Fruit fly (Drosophila melanogaster) whole organism, adult: ENCODE data around the gene CalpC.

Experiments used
- CG11617 ChIP-seq: fragments of 200-800 bp; sonication (Bioruptor generic); optimal IDR thresholded peaks from 2 replicates; lab custom pipeline; 2017; ENCODE audit warnings: mild to moderate bottlenecking, missing biosample characterization, missing genetic modification reagents, missing genetic modification characterization
- CG12768 ChIP-seq: fragments of 200-800 bp; sonication (Bioruptor generic); optimal IDR thresholded peaks from 2 replicates; lab custom pipeline; 2017; ENCODE audit warnings: missing biosample characterization, missing genetic modification characterization, mild to moderate bottlenecking, moderate library complexity, missing genetic modification reagents
- CG14711 ChIP-seq: fragments of 200-800 bp; sonication (Bioruptor generic); optimal IDR thresholded peaks from 2 replicates; lab custom pipeline; 2018; ENCODE audit warnings: missing biosample characterization, mild to moderate bottlenecking, missing genetic modification characterization, moderate library complexity
- CG1620 ChIP-seq: fragments of 200-800 bp; sonication (Bioruptor generic); optimal IDR thresholded peaks from 2 replicates; lab custom pipeline; 2016; ENCODE audit warnings: missing biosample characterization, missing genetic modification characterization
- CG33017 ChIP-seq: fragments of 200-800 bp; sonication (Bioruptor generic); optimal IDR thresholded peaks from 2 replicates; lab custom pipeline; 2018; ENCODE audit warnings: missing biosample characterization, mild to moderate bottlenecking, missing genetic modification characterization, moderate library complexity
- CG5204 ChIP-seq: fragments of 200-800 bp; sonication (Bioruptor generic); optimal IDR thresholded peaks from 2 replicates; lab custom pipeline; 2016; ENCODE audit warnings: missing biosample characterization, missing genetic modification characterization
- CG7045 ChIP-seq: fragments of 200-800 bp; sonication (Bioruptor generic); optimal IDR thresholded peaks from 2 replicates; lab custom pipeline; 2017; ENCODE audit warnings: missing biosample characterization, mild to moderate bottlenecking, missing genetic modification characterization
- CG7101 ChIP-seq: fragments of 200-800 bp; sonication (Bioruptor generic); optimal IDR thresholded peaks from 2 replicates; lab custom pipeline; 2018; ENCODE audit warnings: missing biosample characterization, mild to moderate bottlenecking, missing genetic modification characterization, moderate library complexity
- Clk ChIP-seq: fragments of 200-800 bp; sonication (Bioruptor generic); optimal IDR thresholded peaks from 2 replicates; lab custom pipeline; 2017; ENCODE audit warnings: missing biosample characterization, missing genetic modification characterization
- Crg-1 ChIP-seq: fragments of 200-800 bp; sonication (Bioruptor generic); optimal IDR thresholded peaks from 2 replicates; lab custom pipeline; 2016; ENCODE audit warnings: missing biosample characterization, missing genetic modification characterization
- Hr96 ChIP-seq: fragments of 200-800 bp; sonication (Bioruptor generic); optimal IDR thresholded peaks from 2 replicates; lab custom pipeline; 2016; ENCODE audit warnings: missing biosample characterization, missing genetic modification characterization
- Mnt ChIP-seq: fragments of 200-800 bp; sonication (Bioruptor generic); optimal IDR thresholded peaks from 2 replicates; lab custom pipeline; 2016; ENCODE audit warnings: missing biosample characterization, mild to moderate bottlenecking, missing genetic modification characterization
- bab1 ChIP-seq: fragments of 200-800 bp; sonication (Bioruptor generic); optimal IDR thresholded peaks from 3 replicates; lab custom pipeline; 2019; ENCODE audit warnings: missing biosample characterization, mild to moderate bottlenecking, missing genetic modification characterization, moderate library complexity
- cic ChIP-seq: fragments of 200-800 bp; sonication (Bioruptor generic); optimal IDR thresholded peaks from 2 replicates; lab custom pipeline; 2017; ENCODE audit warnings: missing biosample characterization, mild to moderate bottlenecking, missing genetic modification characterization, moderate library complexity
- cnc ChIP-seq, 2 experiments: fragments of >200 bp; optimal IDR thresholded peaks; 2 replicates each; lab custom pipeline; 2017
- kay ChIP-seq: fragments of 200-800 bp; sonication (Bioruptor generic); peaks from one replicate; lab custom pipeline; 2016; ENCODE audit warnings: missing biosample characterization, missing genetic modification characterization, borderline replicate concordance
- ovo ChIP-seq: fragments of 200-800 bp; sonication (Bioruptor generic); optimal IDR thresholded peaks from 2 replicates; lab custom pipeline; 2016; ENCODE audit warnings: missing biosample characterization, missing genetic modification characterization
- pad ChIP-seq: fragments of 200-800 bp; sonication (Bioruptor generic); optimal IDR thresholded peaks from 3 replicates; lab custom pipeline; 2017; ENCODE audit warnings: missing biosample characterization, missing genetic modification characterization, mild to moderate bottlenecking, moderate library complexity, missing genetic modification reagents
- tj ChIP-seq: fragments of 200-800 bp; sonication (Bioruptor generic); optimal IDR thresholded peaks from 3 replicates; lab custom pipeline; 2017; ENCODE audit warnings: missing biosample characterization, mild to moderate bottlenecking, missing genetic modification characterization, moderate library complexity
- toe ChIP-seq: fragments of 200-800 bp; sonication (Bioruptor generic); optimal IDR thresholded peaks from 2 replicates; lab custom pipeline; 2016; ENCODE audit warnings: missing biosample characterization, missing genetic modification characterization

CalpC gene

DNA sequence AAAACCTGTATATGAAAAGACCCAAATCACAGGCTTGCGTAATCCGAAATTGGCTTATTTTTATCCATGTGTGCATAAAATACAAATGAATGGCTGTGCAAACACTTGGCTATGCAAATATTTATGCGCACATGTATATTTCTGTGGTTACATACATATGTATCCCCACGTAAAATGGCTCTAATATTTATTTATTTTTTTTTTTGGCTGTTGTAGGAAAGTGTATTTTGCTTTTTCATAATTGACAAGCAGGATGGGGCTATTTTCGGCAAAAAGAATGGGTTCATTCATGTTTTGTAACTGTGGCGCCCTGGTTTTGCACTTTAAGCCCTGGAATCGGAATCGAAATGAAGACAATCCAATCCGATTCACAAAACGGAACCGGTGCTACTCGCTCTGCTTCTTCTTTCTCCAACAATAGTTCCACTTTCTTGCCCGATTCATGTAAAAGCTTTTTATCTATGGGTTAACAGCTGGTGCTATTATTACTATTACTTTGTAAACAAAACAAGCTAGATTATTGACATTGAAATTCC, 9.6 kb downstream of the CalpC start:
- TF ChIP-seq cic (GFP tag; lab: Kevin White, UChicago): peak; percentile 28
- peak; percentile 86 for TF ChIP-seq CG7101 (tag; lab: Kevin White, UChicago)
- peak; percentile 47 for TF ChIP-seq kay (GFP tag; lab: Kevin White, UChicago)
- TF ChIP-seq Mnt: peak; percentile 89
- TF ChIP-seq toe (GFP tag; lab: Kevin White, UChicago): peak; percentile 51
- TF ChIP-seq tj (GFP tag; lab: Kevin White, UChicago): peak; percentile 75
- peak; percentile 70 for TF ChIP-seq ovo (GFP tag; lab: Kevin White, UChicago)
- peak; percentile 70 for TF ChIP-seq CG5204 (GFP tag; lab: Kevin White, UChicago)
- TF ChIP-seq bab1 (GFP tag; lab: Kevin White, UChicago): peak; percentile 62
- TF ChIP-seq cnc (optimal IDR thresholded peaks at IDR 0.05; lab: Kevin White, UChicago): no peak
- TF ChIP-seq CG11617 (GFP tag; lab: Kevin White, UChicago): peak; percentile 89
- TF ChIP-seq CG7045 (GFP tag; lab: Kevin White, UChicago): peak; percentile 58
- peak; percentile 75 for TF ChIP-seq CG14711 (tag; lab: Kevin White, UChicago)
- no peak for TF ChIP-seq Hr96 (GFP tag; lab: Kevin White, UChicago)
- peak; percentile 57 for TF ChIP-seq CG1620
- peak; percentile 79 for TF ChIP-seq Crg-1 (GFP tag; lab: Kevin White, UChicago)
- TF ChIP-seq CG12768 (GFP tag; lab: Kevin White, UChicago): peak; percentile 65
- peak; percentile 53 for TF ChIP-seq pad (GFP tag; lab: Kevin White, UChicago)
- TF ChIP-seq CG33017: peak; percentile 64
- TF ChIP-seq Clk (GFP tag; lab: Kevin White, UChicago): no peak

DNA sequence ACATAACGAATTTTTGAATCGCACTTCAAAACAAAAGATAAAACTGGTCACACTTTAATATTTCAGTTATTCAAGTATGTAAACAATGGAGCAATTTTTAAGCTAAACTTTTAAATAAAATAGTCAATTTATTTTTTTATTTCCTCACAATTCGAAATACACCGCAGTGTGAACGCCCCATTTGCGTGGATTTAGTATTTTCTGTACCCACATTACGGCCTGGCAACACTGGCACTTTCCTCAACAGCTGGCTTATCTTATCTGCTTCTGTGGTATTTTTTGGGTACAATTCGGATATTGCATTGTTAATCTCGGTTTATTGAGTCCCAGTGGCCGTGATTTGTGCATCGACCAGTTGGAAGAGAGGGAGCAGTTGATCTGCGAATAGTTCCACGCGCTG, 24.5 kb downstream of the CalpC start, which contains the start of gene sl:
sl (plus strand) TSS at position 254 of the 400 bp plus-strand sequence.
- TF ChIP-seq CG14711 (tag; lab: Kevin White, UChicago): peak; percentile 67
- TF ChIP-seq CG7101 (tag; lab: Kevin White, UChicago): no peak

DNA sequence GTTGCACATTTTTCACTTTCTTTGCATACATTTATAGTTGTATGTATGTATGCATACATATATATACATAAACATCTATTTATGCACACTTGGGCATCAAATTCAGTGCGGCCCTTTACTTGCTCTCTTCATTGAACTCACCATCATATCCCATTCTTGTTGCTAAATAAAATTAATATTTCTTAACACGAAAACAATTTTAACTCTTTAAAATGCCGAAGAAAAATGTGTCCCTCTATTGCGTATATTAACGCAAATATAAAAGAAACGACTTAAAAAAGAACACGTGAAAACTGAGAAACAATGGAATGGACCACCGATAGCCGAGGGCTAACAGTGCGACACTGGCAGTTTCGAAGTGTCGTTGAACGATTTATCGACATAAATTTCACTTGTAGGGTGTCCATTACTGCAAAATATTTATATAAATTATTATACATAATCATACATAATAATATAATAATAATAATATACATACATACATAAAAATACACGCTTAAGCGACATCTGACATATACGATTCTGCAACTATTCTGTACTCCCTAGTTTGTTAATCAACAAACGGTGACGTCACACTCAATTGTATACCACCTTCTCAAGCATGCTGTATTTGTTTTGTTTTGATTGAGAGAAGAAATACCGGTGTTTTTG, 33.2 kb downstream of the CalpC start, which contains the start of the genes U2af50 and PIG-Q:
U2af50 (minus strand) TSS at position 370 of the 651 bp plus-strand sequence.
PIG-Q (plus strand) TSS at position 474 of the 651 bp plus-strand sequence.
- TF ChIP-seq CG33017 (peak; percentile 82), Hr96 (GFP tag; lab: Kevin White, UChicago) (no peak), CG11617 (GFP tag; lab: Kevin White, UChicago) (peak; percentile 93), Mnt (peak; percentile 84), CG7101 (tag; lab: Kevin White, UChicago) (peak; percentile 94), pad (GFP tag; lab: Kevin White, UChicago) (peak; percentile 78), CG7045 (GFP tag; lab: Kevin White, UChicago) (peak; percentile 76), ovo (GFP tag; lab: Kevin White, UChicago) (peak; percentile 89), Crg-1 (GFP tag; lab: Kevin White, UChicago) (peak; percentile 73), CG5204 (GFP tag; lab: Kevin White, UChicago) (no peak), kay (GFP tag; lab: Kevin White, UChicago) (peak; percentile 75), toe (GFP tag; lab: Kevin White, UChicago) (peak; percentile 65), tj (GFP tag; lab: Kevin White, UChicago) (peak; percentile 78), cnc (optimal IDR thresholded peaks at IDR 0.05; lab: Kevin White, UChicago) (no peak), Clk (GFP tag; lab: Kevin White, UChicago) (peak; percentile 59), CG12768 (GFP tag; lab: Kevin White, UChicago) (peak; percentile 84), cic (GFP tag; lab: Kevin White, UChicago) (no peak), CG14711 (tag; lab: Kevin White, UChicago) (peak; percentile 90), CG1620 (peak; percentile 41), bab1 (GFP tag; lab: Kevin White, UChicago) (peak; percentile 94)

DNA sequence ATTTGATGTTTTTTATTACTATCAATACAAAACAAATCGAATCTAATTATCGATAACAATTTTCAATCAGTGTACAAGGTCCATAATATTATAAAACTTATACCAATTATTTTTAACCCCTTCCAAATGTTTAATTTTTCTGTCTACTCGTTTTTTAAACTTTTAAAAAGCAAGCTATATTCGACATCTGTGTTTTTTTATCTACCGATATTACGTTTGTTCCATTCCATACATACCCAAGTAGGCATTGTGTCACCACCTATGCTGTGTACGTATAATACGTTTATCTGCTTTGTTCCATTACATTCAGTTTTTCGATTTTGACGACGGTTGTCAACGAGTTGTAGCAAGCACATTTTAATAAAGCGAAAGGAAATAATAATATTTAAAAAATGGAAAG, 35.7 kb downstream of the CalpC start, which contains the start of gene nonA:
nonA (plus strand) TSS at position 264 of the 400 bp plus-strand sequence.
- TF ChIP-seq bab1 (GFP tag; lab: Kevin White, UChicago) (peak; percentile 33), CG14711 (tag; lab: Kevin White, UChicago) (no peak), Mnt (peak; percentile 41), ovo (GFP tag; lab: Kevin White, UChicago) (no peak), CG33017 (no peak), Clk (GFP tag; lab: Kevin White, UChicago) (no peak), CG5204 (GFP tag; lab: Kevin White, UChicago) (no peak), Crg-1 (GFP tag; lab: Kevin White, UChicago) (peak; percentile 1), pad (GFP tag; lab: Kevin White, UChicago) (no peak), cnc (optimal IDR thresholded peaks at IDR 0.05; lab: Kevin White, UChicago) (no peak), CG1620 (no peak), tj (GFP tag; lab: Kevin White, UChicago) (no peak), toe (GFP tag; lab: Kevin White, UChicago) (no peak), CG11617 (GFP tag; lab: Kevin White, UChicago) (no peak), CG12768 (GFP tag; lab: Kevin White, UChicago) (no peak), Hr96 (GFP tag; lab: Kevin White, UChicago) (no peak), cic (GFP tag; lab: Kevin White, UChicago) (no peak)

DNA sequence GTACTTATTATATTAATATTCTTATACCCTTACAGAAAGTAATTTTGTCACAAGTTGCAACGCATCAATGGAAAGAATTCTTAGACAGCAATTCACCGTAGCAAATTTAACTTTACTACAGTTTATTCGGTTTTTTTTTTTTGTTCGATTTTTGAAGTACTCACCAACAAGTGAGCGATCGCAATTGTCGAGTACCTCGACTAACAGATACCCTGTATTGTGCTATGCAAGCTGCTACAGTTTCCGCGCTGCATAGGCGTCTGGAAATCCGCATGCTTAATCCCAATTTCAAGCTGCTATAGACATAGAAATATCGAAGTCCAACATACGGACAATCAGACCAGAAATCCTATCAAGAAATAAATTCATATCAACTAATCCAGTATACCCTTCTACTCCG, 43.0 kb downstream of the CalpC start:
- TF ChIP-seq Crg-1 (GFP tag; lab: Kevin White, UChicago): no peak
- no peak for TF ChIP-seq kay (GFP tag; lab: Kevin White, UChicago)
- TF ChIP-seq CG12768 (GFP tag; lab: Kevin White, UChicago): no peak
- no peak for TF ChIP-seq cnc (optimal IDR thresholded peaks at IDR 0.05; lab: Kevin White, UChicago)
- no peak for TF ChIP-seq CG14711 (tag; lab: Kevin White, UChicago)
- no peak for TF ChIP-seq CG1620
- no peak for TF ChIP-seq pad (GFP tag; lab: Kevin White, UChicago)
